Worm (Caenorhabditis elegans) whole organism, L4 larva: ENCODE data around the gene F22D3.4.

Experiments used
- D1046.2 ChIP-seq: fragments of 200-800 bp; sonication (Bioruptor generic); IDR thresholded peaks from 2 replicates; pipeline ENCODE4 v1.3.6; 2022; ENCODE audit warnings: missing genetic modification characterization, missing compliant biosample characterization
- F37D6.2 ChIP-seq: sonication (generic microtip); optimal IDR thresholded peaks from 2 replicates; lab custom pipeline; 2016; ENCODE audit warnings: mild to moderate bottlenecking, missing genetic modification characterization, missing compliant biosample characterization
- F44E2.7 ChIP-seq: fragments of 200-800 bp; sonication (Bioruptor generic); IDR thresholded peaks from 2 replicates; pipeline ENCODE4 v2.1.2; 2022; ENCODE audit warnings: missing genetic modification characterization, missing compliant biosample characterization
- F49E8.2 ChIP-seq: sonication (generic microtip); optimal IDR thresholded peaks from 2 replicates; lab custom pipeline; 2016; ENCODE audit warnings: missing compliant biosample characterization, mild to moderate bottlenecking, missing genetic modification characterization, borderline replicate concordance
- T20F7.1 ChIP-seq: fragments of 200-800 bp; sonication (Bioruptor generic); optimal IDR thresholded peaks from 2 replicates; lab custom pipeline; 2018; ENCODE audit warnings: mild to moderate bottlenecking, missing genetic modification characterization, missing compliant biosample characterization
- aha-1 ChIP-seq: fragments of 150-350 bp; peaks from one replicate; lab custom pipeline; 2014; ENCODE audit warnings: missing biosample characterization, missing genetic modification characterization
- ceh-20 ChIP-seq: fragments of 200-800 bp; sonication (Bioruptor generic); IDR thresholded peaks from 2 replicates; pipeline ENCODE4 v1.3.6; 2022; ENCODE audit warnings: missing genetic modification reagents, missing genetic modification characterization, missing compliant biosample characterization
- ceh-28 ChIP-seq: fragments of 150-350 bp; optimal IDR thresholded peaks from 2 replicates; lab custom pipeline; 2014; ENCODE audit warnings: missing biosample characterization, missing genetic modification reagents, missing genetic modification characterization
- ces-1 ChIP-seq: fragments of 150-350 bp; sonication (generic microtip); optimal IDR thresholded peaks from 4 replicates; lab custom pipeline; 2014; ENCODE audit warnings: missing biosample characterization, missing genetic modification reagents, missing genetic modification characterization
- cey-2 ChIP-seq: sonication (generic microtip); optimal IDR thresholded peaks from 3 replicates; lab custom pipeline; 2017; ENCODE audit warnings: missing genetic modification characterization, mild to moderate bottlenecking, missing compliant biosample characterization, antibody characterized with exemption, borderline replicate concordance; ENCODE audit not compliant: insufficient read depth
- daf-12 ChIP-seq: fragments of 150-350 bp; optimal IDR thresholded peaks from 2 replicates; lab custom pipeline; 2014; ENCODE audit warnings: missing biosample characterization, missing genetic modification reagents, missing genetic modification characterization
- daf-16 ChIP-seq, 3 experiments: sonication (generic microtip); optimal IDR thresholded peaks; 2 replicates each; lab custom pipeline; 2016 to 2017; ENCODE audit warnings: missing genetic modification characterization in 3 of 3, missing genetic modification reagents in 3 of 3, mild to moderate bottlenecking in 2 of 3, missing compliant biosample characterization in 2 of 3, missing biosample characterization in 1 of 3, moderate library complexity in 1 of 3
- dmd-6 ChIP-seq: fragments of 200-800 bp; sonication (Bioruptor generic); IDR thresholded peaks from 2 replicates; pipeline ENCODE4 v1.3.6; 2022; ENCODE audit warnings: missing genetic modification reagents, missing genetic modification characterization, missing compliant biosample characterization
- dmd-8 ChIP-seq: fragments of 200-800 bp; sonication (Bioruptor generic); IDR thresholded peaks from 2 replicates; pipeline ENCODE4 v1.3.6; 2022; ENCODE audit warnings: missing genetic modification characterization, missing compliant biosample characterization
- dmd-9 ChIP-seq: fragments of 200-800 bp; sonication (Bioruptor generic); IDR thresholded peaks from 2 replicates; pipeline ENCODE4 v1.3.6; 2022; ENCODE audit warnings: missing genetic modification reagents, missing genetic modification characterization, missing compliant biosample characterization
- duxl-1 ChIP-seq: sonication (generic microtip); optimal IDR thresholded peaks from 2 replicates; lab custom pipeline; 2016; ENCODE audit warnings: mild to moderate bottlenecking, missing genetic modification characterization, moderate library complexity, missing compliant biosample characterization; ENCODE audit not compliant: poor library complexity
- dve-1 ChIP-seq: sonication (generic microtip); optimal IDR thresholded peaks from 2 replicates; lab custom pipeline; 2017; ENCODE audit warnings: antibody characterized with exemption, mild to moderate bottlenecking, missing genetic modification characterization, missing compliant biosample characterization; ENCODE audit not compliant: insufficient read depth
- egl-43 ChIP-seq: fragments of 200-800 bp; sonication (Bioruptor generic); IDR thresholded peaks from 2 replicates; pipeline ENCODE4 v1.3.6; 2022; ENCODE audit warnings: missing genetic modification reagents, missing genetic modification characterization, missing compliant biosample characterization
- gei-8 ChIP-seq: fragments of 200-800 bp; sonication (Bioruptor generic); optimal IDR thresholded peaks from 2 replicates; lab custom pipeline; 2018; ENCODE audit warnings: mild to moderate bottlenecking, missing genetic modification characterization, missing compliant biosample characterization
- hlh-11 ChIP-seq: fragments of 200-800 bp; sonication (Bioruptor generic); optimal IDR thresholded peaks from 2 replicates; lab custom pipeline; 2018; ENCODE audit warnings: mild to moderate bottlenecking, missing genetic modification characterization, missing compliant biosample characterization
- lin-1 ChIP-seq: fragments of 200-800 bp; sonication (Bioruptor generic); IDR thresholded peaks from 2 replicates; pipeline ENCODE4 v1.3.6; 2022; ENCODE audit warnings: missing genetic modification reagents, missing genetic modification characterization, missing compliant biosample characterization
- lin-13 ChIP-seq: fragments of 150-350 bp; optimal IDR thresholded peaks from 2 replicates; lab custom pipeline; 2014; ENCODE audit warnings: missing biosample characterization, missing genetic modification reagents, missing genetic modification characterization
- lin-39 ChIP-seq: fragments of 150-350 bp; optimal IDR thresholded peaks from 2 replicates; lab custom pipeline; 2014; ENCODE audit warnings: missing biosample characterization, missing genetic modification reagents, missing genetic modification characterization
- madf-5 ChIP-seq, 2 experiments: fragments of 200-800 bp; sonication (Bioruptor generic); IDR thresholded peaks; 2 replicates each; pipeline ENCODE4 v1.3.6; 2022; ENCODE audit warnings: missing compliant biosample characterization in 2 of 2, missing genetic modification characterization in 2 of 2
- mdl-1 ChIP-seq, 2 experiments: fragments of 150-350 bp in 1 of 2; sonication (generic microtip) in 1 of 2; optimal IDR thresholded peaks; 2 replicates each; lab custom pipeline; 2014 to 2017; ENCODE audit warnings: missing biosample characterization in 2 of 2, missing genetic modification characterization in 2 of 2
- mdt-29 ChIP-seq: fragments of 200-800 bp; sonication (Bioruptor generic); IDR thresholded peaks from 2 replicates; pipeline ENCODE4 v1.3.6; 2022; ENCODE audit warnings: missing genetic modification reagents, missing genetic modification characterization, missing compliant biosample characterization
- mep-1 ChIP-seq: fragments of 150-350 bp; sonication (generic microtip); optimal IDR thresholded peaks from 3 replicates; lab custom pipeline; 2014; ENCODE audit warnings: missing biosample characterization, missing genetic modification characterization
- nhr-10 ChIP-seq: fragments of 150-350 bp; optimal IDR thresholded peaks from 2 replicates; lab custom pipeline; 2014; ENCODE audit warnings: missing biosample characterization, missing genetic modification characterization
- nhr-237 ChIP-seq: sonication (generic microtip); optimal IDR thresholded peaks from 2 replicates; lab custom pipeline; 2017; ENCODE audit warnings: missing biosample characterization, missing genetic modification characterization
- nhr-28 ChIP-seq: fragments of 150-350 bp; optimal IDR thresholded peaks from 2 replicates; lab custom pipeline; 2014; ENCODE audit warnings: missing biosample characterization, missing genetic modification characterization
- nhr-41 ChIP-seq: fragments of 200-800 bp; sonication (Bioruptor generic); IDR thresholded peaks from 2 replicates; pipeline ENCODE4 v1.3.6; 2022; ENCODE audit warnings: missing genetic modification reagents, missing genetic modification characterization, missing compliant biosample characterization
- nhr-48 ChIP-seq: sonication (generic microtip); optimal IDR thresholded peaks from 2 replicates; lab custom pipeline; 2016; ENCODE audit warnings: mild to moderate bottlenecking, missing genetic modification characterization, missing compliant biosample characterization
- nhr-76 ChIP-seq: fragments of 150-350 bp; optimal IDR thresholded peaks from 2 replicates; lab custom pipeline; 2014; ENCODE audit warnings: missing biosample characterization, missing genetic modification characterization
- nhr-77 ChIP-seq: fragments of 150-350 bp; optimal IDR thresholded peaks from 2 replicates; lab custom pipeline; 2014; ENCODE audit warnings: missing biosample characterization, missing genetic modification characterization
- php-3 ChIP-seq: fragments of 200-800 bp; sonication (Bioruptor generic); IDR thresholded peaks from 2 replicates; pipeline ENCODE4 v1.3.6; 2022; ENCODE audit warnings: missing genetic modification reagents, missing genetic modification characterization, missing compliant biosample characterization
- pqm-1 ChIP-seq: sonication (generic microtip); optimal IDR thresholded peaks from 2 replicates; lab custom pipeline; 2017; ENCODE audit warnings: missing biosample characterization, missing genetic modification characterization
- rbr-2 ChIP-seq: sonication (generic microtip); optimal IDR thresholded peaks from 2 replicates; lab custom pipeline; 2016; ENCODE audit warnings: missing genotype, missing genetic modification characterization, missing compliant biosample characterization
- sdz-12 ChIP-seq: fragments of 200-800 bp; sonication (Bioruptor generic); optimal IDR thresholded peaks from 2 replicates; lab custom pipeline; 2018; ENCODE audit warnings: mild to moderate bottlenecking, missing genetic modification characterization, missing compliant biosample characterization
- skn-1 ChIP-seq: fragments of 150-350 bp; optimal IDR thresholded peaks from 2 replicates; lab custom pipeline; 2014; ENCODE audit warnings: missing biosample characterization, missing genetic modification characterization
- snpc-1.2 ChIP-seq: fragments of 200-800 bp; sonication (Bioruptor generic); IDR thresholded peaks from 2 replicates; pipeline ENCODE4 v1.3.6; 2022; ENCODE audit warnings: missing genetic modification reagents, missing genetic modification characterization, missing compliant biosample characterization
- tag-97 ChIP-seq: fragments of 200-800 bp; sonication (Bioruptor generic); IDR thresholded peaks from 2 replicates; pipeline ENCODE4 v1.3.6; 2022; ENCODE audit warnings: missing genetic modification characterization, missing compliant biosample characterization
- vab-7 ChIP-seq: fragments of 200-800 bp; sonication (Bioruptor generic); IDR thresholded peaks from 2 replicates; pipeline ENCODE4 v1.3.6; 2022; ENCODE audit warnings: missing genetic modification reagents, missing genetic modification characterization, missing compliant biosample characterization
- zfp-3 ChIP-seq: fragments of 200-800 bp; sonication (Bioruptor generic); conservative IDR thresholded peaks from 2 replicates; pipeline ENCODE4 v1.3.6; 2022; ENCODE audit warnings: missing genetic modification reagents, missing genetic modification characterization, missing compliant biosample characterization
- zip-2 ChIP-seq: fragments of 150-350 bp; optimal IDR thresholded peaks from 2 replicates; lab custom pipeline; 2014; ENCODE audit warnings: missing biosample characterization, missing genetic modification characterization
- ztf-7 ChIP-seq: fragments of 150-350 bp; optimal IDR thresholded peaks from 2 replicates; lab custom pipeline; 2014; ENCODE audit warnings: missing biosample characterization, missing genetic modification characterization

Gene F22D3.4

ce11 chrII:6887319-6888005, 39.9 kb downstream of the F22D3.4 start, which contains the start of gene pmp-2 (continued):
- no peak for TF ChIP-seq ces-1 (GFP tag; lab: Kevin White, UChicago)
- no peak for TF ChIP-seq D1046.2 (GFP tag; lab: Robert Waterston, UW)
- TF ChIP-seq mdt-29 (GFP tag; lab: Robert Waterston, UW): no peak
- TF ChIP-seq dmd-9 (GFP tag; lab: Robert Waterston, UW): no peak

ce11 chrII:6884568-6884967, 42.8 kb downstream of the F22D3.4 start:
- TF ChIP-seq pqm-1 (tag; lab: Kevin White, UChicago) (peak; percentile 29), dve-1 (tag; lab: Kevin White, UChicago) (peak; percentile 37), lin-39 (tag; lab: Kevin White, UChicago) (no peak), php-3 (peak; percentile 84), daf-12 (no peak), D1046.2 (GFP tag; lab: Robert Waterston, UW) (no peak), nhr-41 (GFP tag; lab: Robert Waterston, UW) (no peak), aha-1 (tag; lab: Kevin White, UChicago) (no peak), daf-16 (GFP tag; optimal IDR thresholded peaks at IDR 0.05; lab: Kevin White, UChicago) (no peak), daf-16 (tag; optimal IDR thresholded peaks at IDR 0.05; lab: Kevin White, UChicago) (peak; percentile 58), egl-43 (no peak), duxl-1 (tag; lab: Kevin White, UChicago) (no peak), skn-1 (tag; lab: Kevin White, UChicago) (no peak), ztf-7 (no peak), tag-97 (GFP tag; lab: Robert Waterston, UW) (no peak)

- TF ChIP-seq dmd-8 (no peak), mdl-1 (tag; optimal IDR thresholded peaks at IDR 0.05; lab: Kevin White, UChicago) (no peak), nhr-28 (tag; lab: Kevin White, UChicago) (peak; percentile 62), nhr-48 (tag; lab: Kevin White, UChicago) (no peak), F44E2.7 (GFP tag; lab: Robert Waterston, UW) (no peak), zfp-3 (no peak), lin-13 (GFP tag; lab: Kevin White, UChicago) (no peak), nhr-76 (no peak), vab-7 (GFP tag; lab: Robert Waterston, UW) (no peak), gei-8 (GFP tag; lab: Kevin White, UChicago) (no peak), mep-1 (tag; lab: Kevin White, UChicago) (no peak), rbr-2 (tag; lab: Kevin White, UChicago) (no peak), ces-1 (GFP tag; lab: Kevin White, UChicago) (no peak), lin-1 (GFP tag; lab: Robert Waterston, UW) (peak; percentile 61; the same call in 1 of the 2 replicates), hlh-11 (tag; lab: Kevin White, UChicago) (peak; percentile 39), lin-39 (tag; lab: Kevin White, UChicago) (no peak), zip-2 (no peak), F49E8.2 (tag; lab: Kevin White, UChicago) (no peak), nhr-10 (tag; lab: Kevin White, UChicago) (no peak), nhr-77 (tag; lab: Kevin White, UChicago) (peak; percentile 9), duxl-1 (tag; lab: Kevin White, UChicago) (no peak), sdz-12 (GFP tag; lab: Kevin White, UChicago) (no peak), F37D6.2 (no peak), daf-16 (GFP tag; optimal IDR thresholded peaks at IDR 0.05; lab: Kevin White, UChicago) (no peak), daf-16 (tag; optimal IDR thresholded peaks at IDR 0.05; lab: Kevin White, UChicago) (peak; percentile 43), nhr-237 (tag; lab: Kevin White, UChicago) (no peak), dmd-6 (peak; percentile 54), T20F7.1 (GFP tag; lab: Kevin White, UChicago) (no peak), pqm-1 (tag; lab: Kevin White, UChicago) (peak; percentile 93), ceh-20 (peak; percentile 44; the same call in 1 of the 2 replicates), tag-97 (GFP tag; lab: Robert Waterston, UW) (no peak), ceh-28 (tag; lab: Kevin White, UChicago) (no peak), madf-5 (GFP tag; IDR thresholded peaks at IDR 0.05; lab: Robert Waterston, UW) (no peak), nhr-41 (GFP tag; lab: Robert Waterston, UW) (no peak), daf-12 (no peak), snpc-1.2 (GFP tag; lab: Robert Waterston, UW) (no peak), cey-2 (tag; lab: Kevin White, UChicago) (no peak)
These were observed 43.7 kb downstream of the F22D3.4 start, which contains the start of gene pmp-1 for ce11 chrII:6883716-6884115. Gene pmp-1 (minus strand): TSS chrII:6883754.
